Worm (Caenorhabditis elegans) whole organism, midembryonic: Measurements from ENCODE around the gene csn-4.
"Not testable (repeated sequence)": the region's sequence is repeated elsewhere in the genome, so short reads cannot be mapped to it uniquely, and the experiment has no call there.

Experiments used
- T22C8.4 ChIP-seq: fragments of 200-800 bp; sonication (Bioruptor generic); IDR thresholded peaks from 2 replicates; pipeline ENCODE4 v1.3.6; 2022; ENCODE audit warnings: missing genetic modification characterization, missing compliant biosample characterization
- cog-1 ChIP-seq: sonication (generic microtip); optimal IDR thresholded peaks from 2 replicates; lab custom pipeline; 2016; ENCODE audit warnings: missing genetic modification characterization, missing compliant biosample characterization
- flt-1 ChIP-seq: fragments of 200-800 bp; sonication (Bioruptor generic); IDR thresholded peaks from 2 replicates; pipeline ENCODE4 v1.3.6; 2022; ENCODE audit warnings: missing genetic modification characterization, missing compliant biosample characterization
- klf-2 ChIP-seq: fragments of 200-800 bp; sonication (Bioruptor generic); conservative IDR thresholded peaks from 2 replicates; pipeline ENCODE4 v1.3.6; 2022; ENCODE audit warnings: missing genetic modification reagents, missing genetic modification characterization, missing compliant biosample characterization
- med-1 ChIP-seq: sonication (generic microtip); optimal IDR thresholded peaks from 2 replicates; lab custom pipeline; 2017; ENCODE audit warnings: missing genetic modification characterization, mild to moderate bottlenecking, missing compliant biosample characterization, antibody characterized with exemption, missing genetic modification reagents; ENCODE audit not compliant: insufficient read depth
- ref-1 ChIP-seq: fragments of 200-800 bp; sonication (Bioruptor generic); conservative IDR thresholded peaks from 2 replicates; pipeline ENCODE4 v1.3.6; 2022; ENCODE audit warnings: missing genetic modification reagents, missing genetic modification characterization, missing compliant biosample characterization
- tab-1 ChIP-seq: fragments of 200-800 bp; sonication (Bioruptor generic); IDR thresholded peaks from 2 replicates; pipeline ENCODE4 v1.3.6; 2022; ENCODE audit warnings: missing genetic modification characterization, missing compliant biosample characterization
- ztf-23 ChIP-seq: fragments of 200-800 bp; sonication (Bioruptor generic); IDR thresholded peaks from 2 replicates; pipeline ENCODE4 v1.3.6; 2022; ENCODE audit warnings: missing genetic modification reagents, missing genetic modification characterization, missing compliant biosample characterization
- ztf-29 ChIP-seq: fragments of 200-800 bp; sonication (Bioruptor generic); IDR thresholded peaks from 2 replicates; pipeline ENCODE4 v1.3.6; 2022; ENCODE audit warnings: missing genetic modification reagents, missing genetic modification characterization, missing compliant biosample characterization

Gene csn-4

ce11 chrIV:1056263-1056942 is 30.4 kb downstream of the csn-4 start, which contains the start of the genes Y55F3AM.13 and mrps-25:
Gene Y55F3AM.13, minus strand, starts transcription at chrIV:1056313.
Gene mrps-25, plus strand, starts transcription at chrIV:1056892.
- TF ChIP-seq ztf-23 (GFP tag; lab: Robert Waterston, UW) (no peak), ref-1 (GFP tag; lab: Robert Waterston, UW) (no peak), cog-1 (tag; lab: Kevin White, UChicago) (no peak), klf-2 (GFP tag; lab: Robert Waterston, UW) (no peak), med-1 (GFP tag; lab: Kevin White, UChicago) (no peak), tab-1 (no peak), ztf-29 (no peak), T22C8.4 (GFP tag; lab: Robert Waterston, UW) (no peak), flt-1 (GFP tag; lab: Robert Waterston, UW) (no peak)

ce11 chrIV:1055734-1056133 is 31.1 kb downstream of the csn-4 start:
- TF ChIP-seq cog-1 (tag; lab: Kevin White, UChicago) (no peak), ztf-29 (no peak), flt-1 (GFP tag; lab: Robert Waterston, UW) (no peak), T22C8.4 (GFP tag; lab: Robert Waterston, UW) (no peak), tab-1 (no peak), ztf-23 (GFP tag; lab: Robert Waterston, UW) (no peak), med-1 (GFP tag; lab: Kevin White, UChicago) (no peak), klf-2 (GFP tag; lab: Robert Waterston, UW) (no peak), ref-1 (GFP tag; lab: Robert Waterston, UW) (no peak)

DNA sequence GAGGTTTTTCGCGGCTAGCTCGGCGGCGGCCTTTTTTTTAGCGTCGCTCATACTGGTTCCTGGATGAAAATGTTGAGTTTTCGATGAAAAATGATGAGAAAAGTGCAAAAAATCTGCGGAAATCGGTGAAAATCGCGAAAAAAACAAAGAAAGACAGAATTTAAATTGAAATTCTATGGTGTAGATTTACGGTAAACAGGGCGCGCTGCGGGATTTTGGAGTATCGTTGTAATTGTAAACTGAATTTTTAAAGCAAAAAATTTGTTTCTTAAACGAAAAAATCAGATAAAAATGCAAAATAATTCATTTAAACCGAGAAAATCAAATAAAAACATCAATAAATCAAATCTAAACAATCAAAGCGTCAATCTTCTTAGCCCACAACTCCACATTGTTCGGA is 32.1 kb downstream of the csn-4 start, which contains the start of gene dcap-1:
Gene dcap-1 (minus strand): TSS at position 59 of the 400 bp plus-strand sequence.
- TF ChIP-seq med-1 (GFP tag; lab: Kevin White, UChicago), result no peak
- TF ChIP-seq T22C8.4 (GFP tag; lab: Robert Waterston, UW), result no peak
- TF ChIP-seq ztf-23 (GFP tag; lab: Robert Waterston, UW), result no peak
- no peak for TF ChIP-seq flt-1 (GFP tag; lab: Robert Waterston, UW)
- TF ChIP-seq ref-1 (GFP tag; lab: Robert Waterston, UW), result no peak
- no peak for TF ChIP-seq cog-1 (tag; lab: Kevin White, UChicago)
- no peak for TF ChIP-seq tab-1
- no peak for TF ChIP-seq ztf-29

- TF ChIP-seq med-1 (GFP tag; lab: Kevin White, UChicago), result no peak
- no peak for TF ChIP-seq klf-2 (GFP tag; lab: Robert Waterston, UW)
- TF ChIP-seq T22C8.4 (GFP tag; lab: Robert Waterston, UW), result no peak
- TF ChIP-seq tab-1, result no peak
- no peak for TF ChIP-seq ref-1 (GFP tag; lab: Robert Waterston, UW)
- no peak for TF ChIP-seq flt-1 (GFP tag; lab: Robert Waterston, UW)
- TF ChIP-seq cog-1 (tag; lab: Kevin White, UChicago), result no peak
- TF ChIP-seq ztf-29, result no peak
- TF ChIP-seq ztf-23 (GFP tag; lab: Robert Waterston, UW), result no peak
Observed at ce11 chrIV:1053989-1054388, 32.8 kb downstream of the csn-4 start.

DNA sequence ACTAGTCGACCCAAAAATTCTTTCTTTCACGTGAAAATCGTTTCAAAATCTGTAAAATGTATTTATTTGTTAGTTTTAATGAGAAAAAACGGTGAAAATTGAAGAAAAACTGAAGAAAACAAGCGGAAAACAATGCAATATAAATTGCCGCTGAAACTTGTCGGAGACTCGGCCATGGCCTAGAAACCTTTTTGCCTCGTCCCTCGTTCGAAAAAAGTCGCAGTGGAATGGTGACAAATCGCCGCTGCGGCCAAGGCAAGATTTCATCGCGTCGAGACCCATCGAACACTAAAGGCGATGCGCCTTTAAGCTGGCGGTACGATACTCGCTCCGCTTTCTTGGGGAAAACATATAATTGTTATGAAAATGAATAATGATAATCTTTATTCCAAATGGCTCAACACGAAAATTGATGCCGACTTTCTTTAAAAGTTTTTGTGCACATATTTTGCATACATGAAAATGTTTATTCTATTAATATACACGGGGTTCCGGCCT is 35.1 kb downstream of the csn-4 start, which contains the start of gene Y55F3AM.21:
Gene Y55F3AM.21 (minus strand): TSS at position 51 of the 498 bp plus-strand sequence.
- TF ChIP-seq klf-2 (GFP tag; lab: Robert Waterston, UW); ztf-23 (GFP tag; lab: Robert Waterston, UW); med-1 (GFP tag; lab: Kevin White, UChicago): not testable (repeated sequence)

DNA sequence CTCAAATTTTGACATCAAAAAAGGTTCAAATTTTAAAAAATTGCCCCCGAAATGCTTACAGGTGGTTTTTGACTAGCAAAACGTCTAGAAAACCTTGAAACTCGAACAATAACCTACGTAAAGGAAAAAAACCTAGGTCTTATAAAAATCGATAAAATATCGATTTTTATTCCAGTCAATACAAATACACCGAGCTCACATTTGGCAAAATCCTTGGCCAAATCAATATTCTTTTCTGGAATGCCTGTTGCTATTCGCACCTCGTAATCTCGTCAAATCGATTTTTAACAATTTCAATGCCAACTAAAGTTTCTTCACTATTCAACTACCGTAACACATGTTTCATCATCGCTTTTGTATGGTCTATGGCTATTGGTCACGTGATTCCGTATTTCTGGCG is 39.8 kb downstream of the csn-4 start:
- TF ChIP-seq klf-2 (GFP tag; lab: Robert Waterston, UW) (no peak), ztf-29 (no peak), T22C8.4 (GFP tag; lab: Robert Waterston, UW) (peak; percentile 43; the same call in 1 of the 2 replicates), ref-1 (GFP tag; lab: Robert Waterston, UW) (no peak), tab-1 (no peak), flt-1 (GFP tag; lab: Robert Waterston, UW) (no peak), ztf-23 (GFP tag; lab: Robert Waterston, UW) (no peak), cog-1 (tag; lab: Kevin White, UChicago) (no peak)

DNA sequence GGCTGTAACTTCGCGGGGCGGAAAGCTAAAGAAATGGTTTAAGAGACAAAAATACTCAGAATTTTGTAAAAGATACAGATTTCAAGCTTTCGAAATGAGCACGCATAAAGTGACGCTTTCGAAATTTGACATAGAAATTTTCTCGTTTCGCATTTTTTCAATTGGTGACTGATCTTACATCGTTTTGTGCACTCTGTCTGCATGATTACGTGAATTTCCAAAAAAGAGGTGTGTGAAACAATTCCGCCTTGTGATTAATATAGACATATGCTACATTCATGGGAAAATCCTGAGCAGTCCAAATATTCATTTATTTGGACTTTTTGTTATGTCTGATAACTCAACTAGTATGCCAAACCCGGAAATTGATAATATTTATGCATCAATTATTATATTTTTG is 41.1 kb downstream of the csn-4 start, which contains the start of gene srx-12:
Gene srx-12 (plus strand): TSS at position 301 of the 400 bp plus-strand sequence.
- TF ChIP-seq flt-1 (GFP tag; lab: Robert Waterston, UW), result no peak
- no peak for TF ChIP-seq tab-1

DNA sequence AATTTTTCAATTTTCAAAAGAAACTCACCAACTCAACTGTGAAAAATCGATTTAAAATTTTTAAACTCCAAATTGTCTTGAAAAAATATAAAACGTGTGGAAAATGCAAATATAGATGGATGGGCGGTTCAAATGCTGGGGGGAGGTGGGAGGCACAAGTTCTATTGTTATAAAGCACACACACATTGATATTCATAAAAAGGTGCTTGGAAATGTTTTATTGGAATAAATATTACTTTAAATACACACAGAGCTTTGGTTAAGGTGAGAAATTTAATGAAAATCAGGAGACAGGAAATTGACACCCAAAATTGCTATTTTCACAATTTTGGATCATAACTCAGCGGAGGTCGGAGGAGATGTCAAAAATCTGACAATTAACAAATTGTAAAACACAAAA is 42.5 kb downstream of the csn-4 start, which contains the start of gene Y55F3AM.11:
Gene Y55F3AM.11 (minus strand): TSS at position 101 of the 400 bp plus-strand sequence.
- TF ChIP-seq T22C8.4 (GFP tag; lab: Robert Waterston, UW) (no peak), med-1 (GFP tag; lab: Kevin White, UChicago) (no peak), ztf-29 (no peak), cog-1 (tag; lab: Kevin White, UChicago) (no peak), ztf-23 (GFP tag; lab: Robert Waterston, UW) (no peak), tab-1 (no peak), ref-1 (GFP tag; lab: Robert Waterston, UW) (no peak), klf-2 (GFP tag; lab: Robert Waterston, UW) (no peak), flt-1 (GFP tag; lab: Robert Waterston, UW) (no peak)

DNA sequence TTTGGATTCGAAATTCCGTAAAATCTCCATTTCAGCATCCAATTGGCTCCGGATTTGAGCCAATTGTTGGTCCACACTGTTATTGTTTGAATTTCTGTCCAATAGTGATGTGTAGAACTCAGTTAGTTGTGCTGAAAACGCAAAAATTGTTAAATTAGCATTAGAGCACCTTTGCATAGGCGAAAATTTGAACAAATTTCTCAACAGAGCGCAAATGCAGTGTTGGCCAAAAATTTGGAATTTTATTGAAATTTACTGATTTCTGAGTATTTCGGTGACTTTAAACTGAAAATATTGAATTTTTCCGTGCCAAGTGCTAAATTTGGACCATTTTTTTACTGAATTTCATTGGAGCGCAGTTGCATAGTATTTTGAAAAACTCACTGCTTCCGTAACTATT is 46.3 kb downstream of the csn-4 start:
- no peak for TF ChIP-seq flt-1 (GFP tag; lab: Robert Waterston, UW)
- no peak for TF ChIP-seq ztf-29
- TF ChIP-seq T22C8.4 (GFP tag; lab: Robert Waterston, UW), result no peak
- no peak for TF ChIP-seq ref-1 (GFP tag; lab: Robert Waterston, UW)
- no peak for TF ChIP-seq cog-1 (tag; lab: Kevin White, UChicago)
- no peak for TF ChIP-seq klf-2 (GFP tag; lab: Robert Waterston, UW)
- TF ChIP-seq med-1 (GFP tag; lab: Kevin White, UChicago), result no peak
- no peak for TF ChIP-seq tab-1
